Fruit fly (Drosophila melanogaster): ENCODE results near the gene Ctr1C.

DNA sequence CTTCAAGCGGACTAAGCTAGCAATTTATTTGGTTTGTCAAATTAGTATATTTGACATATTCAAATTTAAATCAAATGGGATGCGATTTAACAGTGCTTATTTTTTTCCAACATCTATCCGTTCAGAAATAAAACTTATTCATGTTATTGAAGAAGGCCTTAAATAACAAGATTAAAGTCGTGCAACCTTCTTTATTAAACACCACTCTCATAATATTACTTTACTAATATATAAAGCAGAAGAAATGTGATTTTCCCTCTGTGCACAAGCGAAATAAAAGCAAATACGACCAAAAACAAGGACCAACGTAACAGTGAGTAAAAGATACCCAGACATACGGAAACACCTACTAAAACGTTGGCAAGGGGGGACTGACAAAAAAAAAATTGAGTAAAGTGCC lies 42.5 kb upstream of the Ctr1C start:
- TF ChIP-seq CG3995 (GFP tag; optimal IDR thresholded peaks at IDR 0.05) (no peak), CG4617 (GFP tag; optimal IDR thresholded peaks at IDR 0.05; ENCODE audit: borderline replicate concordance) (no peak), toy (GFP tag; IDR thresholded peaks at IDR 0.05) (no peak), CG4360 (GFP tag; IDR thresholded peaks at IDR 0.05) (no peak), Scr (GFP tag; IDR thresholded peaks at IDR 0.05; ENCODE audit: partially characterized antibody) (no peak), CG31365 (tag; optimal IDR thresholded peaks at IDR 0.05) (no peak), Pdp1 (GFP tag; optimal IDR thresholded peaks at IDR 0.05) (no peak), Tbp (GFP tag; optimal IDR thresholded peaks at IDR 0.05) (no peak), CG8089 (GFP tag; optimal IDR thresholded peaks at IDR 0.05) (no peak), CG3281 (GFP tag; optimal IDR thresholded peaks at IDR 0.05) (no peak), CG11696 (GFP tag; IDR thresholded peaks at IDR 0.05) (no peak), mld (GFP tag; IDR thresholded peaks at IDR 0.05; ENCODE audit: partially characterized antibody) (no peak), CG4424 (GFP tag; optimal IDR thresholded peaks at IDR 0.05) (no peak)

Data from whole organism, embryonic.